Worm (Caenorhabditis elegans) whole organism, mixed stage, embryonic: ENCODE results near the gene C47E12.13.

Source experiments
- bed-3 ChIP-seq: fragments of 200-800 bp; sonication (Bioruptor generic); optimal IDR thresholded peaks from 3 replicates; lab custom pipeline; 2018; ENCODE audit warnings: mild to moderate bottlenecking, missing genetic modification characterization, moderate library complexity, missing compliant biosample characterization
- ceh-39 ChIP-seq: fragments of 150-350 bp; optimal IDR thresholded peaks from 2 replicates; lab custom pipeline; 2014; ENCODE audit warnings: missing biosample characterization, missing genetic modification characterization
- elt-1 ChIP-seq: sonication (generic microtip); optimal IDR thresholded peaks from 2 replicates; lab custom pipeline; 2017; ENCODE audit warnings: missing genetic modification characterization, mild to moderate bottlenecking, missing compliant biosample characterization, antibody characterized with exemption, moderate library complexity, borderline replicate concordance; ENCODE audit not compliant: insufficient read depth
- flh-1 ChIP-seq: fragments of 200-800 bp; sonication (Bioruptor generic); optimal IDR thresholded peaks from 2 replicates; lab custom pipeline; 2018; ENCODE audit warnings: mild to moderate bottlenecking, missing genetic modification characterization, moderate library complexity, missing compliant biosample characterization
- lin-32 ChIP-seq: fragments of 200-800 bp; sonication (Bioruptor generic); optimal IDR thresholded peaks from 2 replicates; lab custom pipeline; 2018; ENCODE audit warnings: mild to moderate bottlenecking, missing genetic modification characterization, missing compliant biosample characterization
- mep-1 ChIP-seq: fragments of 150-350 bp; optimal IDR thresholded peaks from 2 replicates; lab custom pipeline; 2017; ENCODE audit warnings: missing biosample characterization, missing genetic modification reagents, missing genetic modification characterization, inconsistent platforms
- nhr-12 ChIP-seq: fragments of 150-350 bp; optimal IDR thresholded peaks from 2 replicates; lab custom pipeline; 2014; ENCODE audit warnings: missing biosample characterization, missing genetic modification characterization
- nhr-28 ChIP-seq: fragments of 150-350 bp; optimal IDR thresholded peaks from 2 replicates; lab custom pipeline; 2014; ENCODE audit warnings: missing biosample characterization, missing genetic modification characterization
- nhr-76 ChIP-seq: sonication (generic microtip); optimal IDR thresholded peaks from 2 replicates; lab custom pipeline; 2017; ENCODE audit warnings: missing biosample characterization, missing genetic modification characterization
- pha-4 ChIP-seq: fragments of 150-350 bp; optimal IDR thresholded peaks from 2 replicates; lab custom pipeline; 2018; ENCODE audit warnings: missing biosample characterization, missing genetic modification reagents, missing genetic modification characterization
- sptf-1 ChIP-seq: sonication (generic microtip); optimal IDR thresholded peaks from 2 replicates; lab custom pipeline; 2017; ENCODE audit warnings: mild to moderate bottlenecking, missing genetic modification characterization, moderate library complexity, missing compliant biosample characterization

DNA sequence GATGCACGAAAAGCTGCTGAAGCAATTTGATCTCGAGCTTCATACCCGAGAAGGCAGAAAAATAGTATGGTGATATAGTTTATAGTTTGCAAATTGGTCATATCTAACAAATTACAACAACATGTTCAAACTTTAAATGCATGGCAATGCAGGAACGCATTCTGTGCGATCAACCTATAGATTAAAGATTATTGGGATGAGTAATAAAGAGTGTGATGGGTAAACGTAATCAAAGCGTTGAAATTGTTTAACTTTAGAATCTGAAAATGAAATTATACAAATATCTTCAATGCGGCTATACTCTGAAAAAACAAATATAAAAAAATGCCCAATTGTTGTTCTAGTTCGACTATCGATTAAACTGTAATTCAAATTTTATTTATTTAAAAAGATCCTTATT lies 30.4 kb downstream of the C47E12.13 start, which contains the start of gene C47E12.14:
- no peak for TF ChIP-seq pha-4 (tag; lab: Kevin White, UChicago)
- no peak for TF ChIP-seq flh-1 (GFP tag; lab: Kevin White, UChicago)
- TF ChIP-seq lin-32 (GFP tag; lab: Kevin White, UChicago): no peak
- no peak for TF ChIP-seq nhr-76 (tag; lab: Kevin White, UChicago)
- no peak for TF ChIP-seq sptf-1 (tag; lab: Kevin White, UChicago)
- no peak for TF ChIP-seq bed-3 (GFP tag; lab: Kevin White, UChicago)
- no peak for TF ChIP-seq ceh-39 (tag; lab: Kevin White, UChicago)
- no peak for TF ChIP-seq mep-1 (tag; lab: Kevin White, UChicago)
- no peak for TF ChIP-seq nhr-28 (tag; lab: Kevin White, UChicago)
- no peak for TF ChIP-seq elt-1 (tag; lab: Kevin White, UChicago)
- TF ChIP-seq nhr-12: no peak
